Fruit fly (Drosophila melanogaster): ENCODE measurements around the gene Tob.

DNA sequence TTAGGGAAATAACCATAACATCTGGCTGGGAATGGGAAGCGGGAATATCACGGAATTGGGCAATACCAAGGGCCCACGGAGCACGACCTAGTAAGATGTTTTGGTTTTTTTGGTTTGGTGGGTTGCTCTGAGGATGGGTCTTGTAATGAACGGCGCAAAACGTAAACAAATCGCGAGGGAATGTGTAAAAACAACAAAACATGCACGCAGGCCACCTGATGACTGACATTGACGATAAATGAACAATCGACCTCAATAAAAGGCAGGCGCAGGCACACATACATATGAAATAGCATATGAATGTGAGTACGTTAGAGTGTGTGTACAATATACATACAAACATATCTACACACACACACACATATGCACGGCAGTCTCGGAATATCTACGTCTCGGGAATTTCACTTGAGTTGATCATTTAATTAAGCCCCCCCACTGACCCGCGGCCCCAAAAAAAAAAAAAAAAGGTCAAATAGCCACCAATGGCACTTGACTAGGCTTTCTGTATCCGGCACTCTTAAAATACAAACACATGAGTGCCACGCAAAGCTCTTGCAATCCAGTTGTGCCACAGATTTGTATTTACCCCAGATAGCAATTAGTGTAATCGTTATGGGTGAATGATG is 9.5 kb upstream of the Tob start:
- no peak for TF ChIP-seq CG12768 (GFP tag; optimal IDR thresholded peaks at IDR 0.05)
- no peak for TF ChIP-seq ovo (GFP tag; optimal IDR thresholded peaks at IDR 0.05)
- TF ChIP-seq CG11617 (GFP tag; optimal IDR thresholded peaks at IDR 0.05), result no peak
- no peak for TF ChIP-seq toe (GFP tag; optimal IDR thresholded peaks at IDR 0.05)
- no peak for TF ChIP-seq bab1 (GFP tag; optimal IDR thresholded peaks at IDR 0.05)
